Worm (Caenorhabditis elegans): ENCODE results near the gene pals-29.

ce11 chrIV:14534967-14535366 lies 7.5 kb downstream of the pals-29 start, which contains the start of gene T27E7.4:
- TF ChIP-seq nhr-11 (tag; optimal IDR thresholded peaks at IDR 0.05) (no peak), ztf-4 (tag; optimal IDR thresholded peaks at IDR 0.05) (no peak), egl-27 (tag; optimal IDR thresholded peaks at IDR 0.05) (no peak), nfya-1 (tag; optimal IDR thresholded peaks at IDR 0.05; ENCODE audit: insufficient read depth) (no peak), nhr-43 (tag; optimal IDR thresholded peaks at IDR 0.05; ENCODE audit: poor library complexity, severe bottlenecking) (no peak), aly-2 (tag; optimal IDR thresholded peaks at IDR 0.05) (no peak), snpc-4 (tag; optimal IDR thresholded peaks at IDR 0.05) (no peak), elt-3 (tag; optimal IDR thresholded peaks at IDR 0.05) (no peak), unc-62 (GFP tag; optimal IDR thresholded peaks at IDR 0.05) (no peak), ceh-82 (tag; optimal IDR thresholded peaks at IDR 0.05) (no peak), ztf-11 (tag; optimal IDR thresholded peaks at IDR 0.05) (no peak), hmg-11 (tag; optimal IDR thresholded peaks at IDR 0.05) (no peak), pqm-1 (tag; optimal IDR thresholded peaks at IDR 0.05) (no peak), elt-1 (tag; optimal IDR thresholded peaks at IDR 0.05) (no peak)

All from whole organism, L3 larva.